Worm (Caenorhabditis elegans): Measurements from ENCODE around the gene Y116F11A.1.

DNA sequence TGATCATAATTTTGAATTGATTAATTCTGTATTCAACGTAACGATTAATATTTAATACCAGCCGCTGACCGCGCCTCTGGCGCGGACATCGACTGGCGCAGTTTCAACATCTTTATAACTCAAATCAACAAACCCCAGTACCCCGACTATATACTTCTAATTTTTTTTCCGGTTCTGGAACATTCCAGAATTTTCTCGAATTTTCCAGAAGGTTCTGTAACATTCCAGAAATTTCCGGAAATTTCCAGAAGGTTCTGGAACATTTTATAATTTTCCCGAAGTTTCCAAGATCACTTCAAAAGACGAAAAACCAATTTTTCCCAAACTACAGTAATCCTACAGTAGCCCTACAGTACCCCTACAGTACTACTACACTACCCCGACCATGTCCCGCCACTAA, 48.8 kb downstream of the Y116F11A.1 start:
- TF ChIP-seq ceh-24 (tag; optimal IDR thresholded peaks at IDR 0.05) (no peak), ceh-19 (GFP tag; optimal IDR thresholded peaks at IDR 0.05) (no peak), unc-86 (tag; optimal IDR thresholded peaks at IDR 0.05) (no peak), rnt-1 (tag; optimal IDR thresholded peaks at IDR 0.05) (no peak), ttx-3 (tag; optimal IDR thresholded peaks at IDR 0.05) (no peak), ceh-2 (tag; optimal IDR thresholded peaks at IDR 0.05) (no peak), ceh-14 (tag; optimal IDR thresholded peaks at IDR 0.05) (no peak), nhr-11 (tag; optimal IDR thresholded peaks at IDR 0.05) (no peak), elt-2 (tag; optimal IDR thresholded peaks at IDR 0.05) (no peak), pros-1 (tag; optimal IDR thresholded peaks at IDR 0.05) (no peak), pqm-1 (tag; optimal IDR thresholded peaks at IDR 0.05) (no peak)

All from whole organism, late embryonic.